Worm (Caenorhabditis elegans): ENCODE results near the gene F56C3.3.

DNA sequence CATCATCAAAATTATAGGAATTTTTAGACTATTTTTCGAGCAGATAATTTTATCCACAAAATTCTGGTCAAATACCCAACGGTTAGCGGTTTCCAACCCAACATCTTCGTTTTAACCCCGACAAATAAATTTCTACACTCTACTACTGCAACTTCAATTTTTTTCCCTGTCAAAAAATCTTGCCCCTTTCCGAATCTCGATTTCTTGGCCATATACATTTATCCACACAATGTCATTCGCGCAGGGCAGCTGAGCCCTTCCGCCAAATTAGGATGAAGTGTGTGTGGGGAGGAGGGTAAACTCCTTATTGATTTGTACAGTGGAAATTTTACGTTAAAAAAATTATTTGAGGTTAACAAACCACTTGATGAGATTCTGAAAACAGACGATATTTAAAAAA, 13.4 kb downstream of the F56C3.3 start:
- TF ChIP-seq nhr-237 (tag; optimal IDR thresholded peaks at IDR 0.05) (peak; percentile 98), unc-120 (tag; optimal IDR thresholded peaks at IDR 0.05; ENCODE audit: poor library complexity, severe bottlenecking) (peak; percentile 51), ham-2 (GFP tag; optimal IDR thresholded peaks at IDR 0.05) (no peak)
